Fruit fly (Drosophila melanogaster) whole organism, wandering third instar larva: ENCODE measurements around the gene CG12279.

Experiments used
- Abd-B ChIP-seq: fragments of >200 bp; optimal IDR thresholded peaks from 2 replicates; lab custom pipeline; 2017; ENCODE audit warnings: missing biosample characterization, missing genetic modification characterization
- CG32264 ChIP-seq: fragments of 200-800 bp; sonication (Bioruptor generic); optimal IDR thresholded peaks from 2 replicates; lab custom pipeline; 2016; ENCODE audit warnings: missing biosample characterization, missing genetic modification characterization
- CG9705 ChIP-seq: fragments of 200-800 bp; sonication (Bioruptor generic); optimal IDR thresholded peaks from 2 replicates; lab custom pipeline; 2018; ENCODE audit warnings: missing biosample characterization, mild to moderate bottlenecking, missing genetic modification characterization
- CrebA ChIP-seq: fragments of 200-800 bp; sonication (Bioruptor generic); optimal IDR thresholded peaks from 2 replicates; lab custom pipeline; 2016; ENCODE audit warnings: missing biosample characterization, mild to moderate bottlenecking, missing genetic modification characterization, borderline replicate concordance
- Dfd ChIP-seq: fragments of >200 bp; optimal IDR thresholded peaks from 2 replicates; lab custom pipeline; 2017; ENCODE audit warnings: missing biosample characterization, missing genetic modification characterization
- Dif ChIP-seq: fragments of 200-275, 200-300 bp; sonication (Bioruptor generic); optimal IDR thresholded peaks from 2 replicates; lab custom pipeline; 2018; ENCODE audit warnings: missing biosample characterization, missing genetic modification characterization; ENCODE audit not compliant: partially characterized antibody
- HLH106 ChIP-seq: fragments of 200-800 bp; optimal IDR thresholded peaks from 3 replicates; lab custom pipeline; 2019; ENCODE audit warnings: missing biosample characterization, mild to moderate bottlenecking, missing genetic modification characterization, moderate library complexity
- Hnf4 ChIP-seq: fragments of 200-800 bp; sonication (Bioruptor generic); optimal IDR thresholded peaks from 2 replicates; lab custom pipeline; 2016; ENCODE audit warnings: missing biosample characterization, mild to moderate bottlenecking, missing genetic modification characterization
- Hr78 ChIP-seq: fragments of >200 bp; optimal IDR thresholded peaks from 2 replicates; lab custom pipeline; 2017; ENCODE audit warnings: missing biosample characterization, missing genetic modification characterization
- Jra ChIP-seq: sonication (Bioruptor generic); optimal IDR thresholded peaks from 2 replicates; lab custom pipeline; 2016; ENCODE audit warnings: missing biosample characterization, missing genetic modification characterization
- Mio ChIP-seq: sonication (Bioruptor generic); optimal IDR thresholded peaks from 2 replicates; lab custom pipeline; 2016; ENCODE audit warnings: missing biosample characterization, missing genetic modification characterization
- Myc ChIP-seq: fragments of >200 bp; optimal IDR thresholded peaks from 2 replicates; lab custom pipeline; 2017
- N ChIP-seq: fragments of >200 bp; optimal IDR thresholded peaks from 2 replicates; lab custom pipeline; 2018; ENCODE audit warnings: missing biosample characterization, missing external identifiers, missing genetic modification characterization
- OdsH ChIP-seq: fragments of 200-800 bp; sonication (Bioruptor generic); optimal IDR thresholded peaks from 2 replicates; lab custom pipeline; 2016; ENCODE audit warnings: missing biosample characterization, mild to moderate bottlenecking, missing genetic modification characterization
- Rel ChIP-seq, 2 experiments: fragments of 200-800 bp; sonication (Bioruptor generic) in 1 of 2; optimal IDR thresholded peaks; 2 replicates in 1 of 2; 3 replicates in 1 of 2; lab custom pipeline; 2016 to 2019; ENCODE audit warnings: mild to moderate bottlenecking in 2 of 2, missing biosample characterization in 2 of 2, missing genetic modification characterization in 2 of 2, moderate library complexity in 1 of 2
- Sp1 ChIP-seq: fragments of 200-800 bp; sonication (Bioruptor generic); optimal IDR thresholded peaks from 3 replicates; lab custom pipeline; 2019; ENCODE audit warnings: missing biosample characterization, mild to moderate bottlenecking, missing genetic modification characterization, moderate library complexity
- Vsx2 ChIP-seq: fragments of 200-300, 225-300 bp; sonication (Bioruptor generic); optimal IDR thresholded peaks from 2 replicates; lab custom pipeline; 2018; ENCODE audit warnings: missing biosample characterization, missing genetic modification characterization; ENCODE audit not compliant: partially characterized antibody
- brk ChIP-seq: fragments of 200-800 bp; sonication (Bioruptor generic); optimal IDR thresholded peaks from 2 replicates; lab custom pipeline; 2016; ENCODE audit warnings: missing biosample characterization, mild to moderate bottlenecking, missing genetic modification characterization
- dmrt93B ChIP-seq: fragments of 200-800 bp; sonication (Bioruptor generic); optimal IDR thresholded peaks from 2 replicates; lab custom pipeline; 2018; ENCODE audit warnings: missing biosample characterization, mild to moderate bottlenecking, missing genetic modification characterization
- dsf ChIP-seq: sonication (Bioruptor generic); optimal IDR thresholded peaks from 2 replicates; lab custom pipeline; 2016; ENCODE audit warnings: missing biosample characterization, missing genetic modification characterization, borderline replicate concordance
- ey ChIP-seq: fragments of 200-800 bp; sonication (Bioruptor generic); optimal IDR thresholded peaks from 2 replicates; lab custom pipeline; 2016; ENCODE audit warnings: missing biosample characterization, missing genetic modification characterization
- fru ChIP-seq: fragments of 200-800 bp; sonication (Bioruptor generic); optimal IDR thresholded peaks from 3 replicates; lab custom pipeline; 2016; ENCODE audit warnings: missing biosample characterization, mild to moderate bottlenecking, missing genetic modification characterization
- h ChIP-seq: fragments of 200-800 bp; sonication (Bioruptor generic); optimal IDR thresholded peaks from 3 replicates; lab custom pipeline; 2016; ENCODE audit warnings: missing biosample characterization, mild to moderate bottlenecking, missing genetic modification characterization
- jim ChIP-seq: fragments of 175-275, 200-325 bp; sonication (Bioruptor generic); optimal IDR thresholded peaks from 2 replicates; lab custom pipeline; 2016; ENCODE audit warnings: missing biosample characterization, mild to moderate bottlenecking, missing genetic modification characterization
- lola ChIP-seq: fragments of >200 bp; optimal IDR thresholded peaks from 2 replicates; lab custom pipeline; 2017; ENCODE audit warnings: missing biosample characterization, missing genetic modification characterization
- pan ChIP-seq: fragments of >200 bp; optimal IDR thresholded peaks from 2 replicates; lab custom pipeline; 2017
- psq ChIP-seq: fragments of 200-800 bp; sonication (Bioruptor generic); optimal IDR thresholded peaks from 3 replicates; lab custom pipeline; 2017; ENCODE audit warnings: missing biosample characterization, mild to moderate bottlenecking, missing genetic modification characterization, moderate library complexity
- rgr ChIP-seq: fragments of 200-800 bp; sonication (Bioruptor generic); optimal IDR thresholded peaks from 3 replicates; lab custom pipeline; 2016; ENCODE audit warnings: missing biosample characterization, mild to moderate bottlenecking, missing genetic modification characterization
- sage ChIP-seq: fragments of 200-800 bp; sonication (Bioruptor generic); optimal IDR thresholded peaks from 2 replicates; lab custom pipeline; 2016; ENCODE audit warnings: missing biosample characterization, mild to moderate bottlenecking, missing genetic modification characterization
- tai ChIP-seq: sonication (Bioruptor generic); optimal IDR thresholded peaks from 2 replicates; lab custom pipeline; 2016; ENCODE audit warnings: missing biosample characterization, missing genetic modification characterization
- usp ChIP-seq: fragments of >200 bp; optimal IDR thresholded peaks from 2 replicates; lab custom pipeline; 2017; ENCODE audit warnings: missing biosample characterization, missing genetic modification characterization
- woc ChIP-seq: sonication (Bioruptor generic); optimal IDR thresholded peaks from 2 replicates; lab custom pipeline; 2016; ENCODE audit warnings: missing biosample characterization, mild to moderate bottlenecking, missing genetic modification characterization

CG12279 gene

DNA sequence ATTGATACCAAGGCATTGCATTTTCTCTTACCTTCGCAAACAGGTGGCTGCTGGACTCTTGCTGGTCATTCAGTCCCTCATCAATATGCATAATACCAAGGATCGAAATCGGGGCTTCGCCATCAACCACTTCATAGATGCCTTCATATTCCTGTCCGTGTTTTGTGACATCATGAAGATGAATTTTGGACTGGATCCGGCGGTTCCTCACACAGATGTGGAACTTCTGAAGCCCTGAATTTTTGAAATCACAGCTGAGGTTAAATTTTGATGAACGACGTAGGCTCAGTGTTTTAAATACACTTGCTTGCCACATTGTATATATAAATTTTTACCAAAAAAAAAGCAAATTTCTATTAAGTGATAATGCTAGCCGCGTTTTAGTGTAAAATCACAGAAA is 7.9 kb upstream of the CG12279 start, which contains the start of gene Past1:
Past1 (plus strand) TSS at position 301 of the 400 bp plus-strand sequence.
- no peak for TF ChIP-seq Myc (lab: Kevin White, UChicago)
- no peak for TF ChIP-seq usp (GFP tag; lab: Kevin White, UChicago)
- TF ChIP-seq CG9705 (GFP tag; lab: Kevin White, UChicago): no peak

- peak; percentile 36 for TF ChIP-seq Sp1
- TF ChIP-seq CrebA: no peak
- peak; percentile 68 for TF ChIP-seq h (GFP tag; lab: Kevin White, UChicago)
- no peak for TF ChIP-seq Hnf4 (GFP tag; lab: Kevin White, UChicago)
- no peak for TF ChIP-seq pan (lab: Kevin White, UChicago)
- no peak for TF ChIP-seq Abd-B (GFP tag; lab: Kevin White, UChicago)
- TF ChIP-seq fru (GFP tag; lab: Kevin White, UChicago): no peak
- TF ChIP-seq dmrt93B: no peak
- no peak for TF ChIP-seq brk (GFP tag; lab: Kevin White, UChicago)
- no peak for TF ChIP-seq Dfd (GFP tag; lab: Kevin White, UChicago)
- TF ChIP-seq tai: no peak
- TF ChIP-seq Jra (GFP tag; lab: Kevin White, UChicago): peak; percentile 28
- TF ChIP-seq lola: no peak
- no peak for TF ChIP-seq CG32264
- peak; percentile 18 for TF ChIP-seq HLH106 (tag; lab: Kevin White, UChicago)
- no peak for TF ChIP-seq sage (GFP tag; lab: Kevin White, UChicago)
- TF ChIP-seq Rel (GFP tag; optimal IDR thresholded peaks at IDR 0.05; lab: Kevin White, UChicago): no peak
- TF ChIP-seq Rel (tag; optimal IDR thresholded peaks at IDR 0.05; lab: Kevin White, UChicago): peak; percentile 49
These were observed 7.3 kb upstream of the CG12279 start for dm6 chr3R:12697571-12698039.

- TF ChIP-seq OdsH (GFP tag; lab: Kevin White, UChicago): no peak
- no peak for TF ChIP-seq Vsx2 (GFP tag; lab: Kevin White, UChicago)
- no peak for TF ChIP-seq pan (lab: Kevin White, UChicago)
- TF ChIP-seq woc (GFP tag; lab: Kevin White, UChicago): no peak
- no peak for TF ChIP-seq Dfd (GFP tag; lab: Kevin White, UChicago)
- no peak for TF ChIP-seq brk (GFP tag; lab: Kevin White, UChicago)
- no peak for TF ChIP-seq CG32264
- no peak for TF ChIP-seq N
- TF ChIP-seq CG9705 (GFP tag; lab: Kevin White, UChicago): no peak
- TF ChIP-seq rgr (GFP tag; lab: Kevin White, UChicago): no peak
- no peak for TF ChIP-seq Sp1
- TF ChIP-seq jim (GFP tag; lab: Kevin White, UChicago): no peak
- TF ChIP-seq Jra (GFP tag; lab: Kevin White, UChicago): no peak
- TF ChIP-seq Mio: no peak
- no peak for TF ChIP-seq ey (GFP tag; lab: Kevin White, UChicago)
- TF ChIP-seq fru (GFP tag; lab: Kevin White, UChicago): no peak
These were observed 6.5 kb upstream of the CG12279 start for dm6 chr3R:12698363-12698762.

dm6 chr3R:12699620-12700378 is 5.1 kb upstream of the CG12279 start:
- TF ChIP-seq dsf (GFP tag; lab: Kevin White, UChicago): no peak
- no peak for TF ChIP-seq rgr (GFP tag; lab: Kevin White, UChicago)
- TF ChIP-seq Hr78 (GFP tag; lab: Kevin White, UChicago): no peak
- TF ChIP-seq woc (GFP tag; lab: Kevin White, UChicago): no peak
- no peak for TF ChIP-seq Dif
- TF ChIP-seq psq (GFP tag; lab: Kevin White, UChicago): no peak
- TF ChIP-seq Hnf4 (GFP tag; lab: Kevin White, UChicago): no peak
- no peak for TF ChIP-seq Rel (GFP tag; optimal IDR thresholded peaks at IDR 0.05; lab: Kevin White, UChicago)
- TF ChIP-seq Rel (tag; optimal IDR thresholded peaks at IDR 0.05; lab: Kevin White, UChicago): no peak
- no peak for TF ChIP-seq h (GFP tag; lab: Kevin White, UChicago)
- TF ChIP-seq sage (GFP tag; lab: Kevin White, UChicago): no peak
- no peak for TF ChIP-seq dmrt93B
- TF ChIP-seq OdsH (GFP tag; lab: Kevin White, UChicago): no peak
